Worm (Caenorhabditis elegans) whole organism, mixed stage, embryonic: ENCODE measurements around the gene try-14.

Experiments
- M03D4.4 ChIP-seq: sonication (generic microtip); optimal IDR thresholded peaks from 2 replicates; lab custom pipeline; 2017; ENCODE audit warnings: mild to moderate bottlenecking, missing genetic modification characterization, missing compliant biosample characterization
- bed-3 ChIP-seq: fragments of 200-800 bp; sonication (Bioruptor generic); optimal IDR thresholded peaks from 3 replicates; lab custom pipeline; 2018; ENCODE audit warnings: mild to moderate bottlenecking, missing genetic modification characterization, moderate library complexity, missing compliant biosample characterization
- blmp-1 ChIP-seq: fragments of 150-350 bp; optimal IDR thresholded peaks from 2 replicates; lab custom pipeline; 2014; ENCODE audit warnings: missing biosample characterization, missing genetic modification characterization
- ceh-39 ChIP-seq: fragments of 150-350 bp; optimal IDR thresholded peaks from 2 replicates; lab custom pipeline; 2014; ENCODE audit warnings: missing biosample characterization, missing genetic modification characterization
- ceh-43 ChIP-seq: fragments of 200-800 bp; sonication (Bioruptor generic); optimal IDR thresholded peaks from 2 replicates; lab custom pipeline; 2018; ENCODE audit warnings: mild to moderate bottlenecking, missing genetic modification characterization, moderate library complexity, missing compliant biosample characterization
- ceh-83 ChIP-seq: fragments of 200-800 bp; sonication (Bioruptor generic); optimal IDR thresholded peaks from 2 replicates; lab custom pipeline; 2018; ENCODE audit warnings: mild to moderate bottlenecking, missing genetic modification characterization, missing compliant biosample characterization
- ces-1 ChIP-seq: fragments of 150-350 bp; optimal IDR thresholded peaks from 2 replicates; lab custom pipeline; 2014; ENCODE audit warnings: missing biosample characterization, missing genetic modification reagents, missing genetic modification characterization
- cnd-1 ChIP-seq: fragments of 200-800 bp; sonication (Bioruptor generic); optimal IDR thresholded peaks from 2 replicates; lab custom pipeline; 2018; ENCODE audit warnings: mild to moderate bottlenecking, missing genetic modification characterization, missing compliant biosample characterization
- drap-1 ChIP-seq: fragments of 200-800 bp; sonication (Bioruptor generic); optimal IDR thresholded peaks from 3 replicates; lab custom pipeline; 2018; ENCODE audit warnings: mild to moderate bottlenecking, missing genetic modification characterization, missing compliant biosample characterization
- elt-1 ChIP-seq: sonication (generic microtip); optimal IDR thresholded peaks from 2 replicates; lab custom pipeline; 2017; ENCODE audit warnings: missing genetic modification characterization, mild to moderate bottlenecking, missing compliant biosample characterization, antibody characterized with exemption, moderate library complexity, borderline replicate concordance; ENCODE audit not compliant: insufficient read depth
- elt-3 ChIP-seq: fragments of 150-350 bp; optimal IDR thresholded peaks from 2 replicates; lab custom pipeline; 2014; ENCODE audit warnings: missing biosample characterization, missing genetic modification characterization
- flh-1 ChIP-seq: fragments of 200-800 bp; sonication (Bioruptor generic); optimal IDR thresholded peaks from 2 replicates; lab custom pipeline; 2018; ENCODE audit warnings: mild to moderate bottlenecking, missing genetic modification characterization, moderate library complexity, missing compliant biosample characterization
- ham-2 ChIP-seq: fragments of 200-800 bp; sonication (Bioruptor generic); optimal IDR thresholded peaks from 2 replicates; lab custom pipeline; 2018; ENCODE audit warnings: mild to moderate bottlenecking, missing genetic modification characterization, missing compliant biosample characterization
- hlh-1 ChIP-seq: fragments of 150-350 bp; optimal IDR thresholded peaks from 2 replicates; lab custom pipeline; 2014; ENCODE audit warnings: missing biosample characterization, missing genetic modification reagents, missing genetic modification characterization
- lin-13 ChIP-seq: fragments of 150-350 bp; optimal IDR thresholded peaks from 2 replicates; lab custom pipeline; 2014; ENCODE audit warnings: missing biosample characterization, missing genetic modification characterization
- lin-32 ChIP-seq: fragments of 200-800 bp; sonication (Bioruptor generic); optimal IDR thresholded peaks from 2 replicates; lab custom pipeline; 2018; ENCODE audit warnings: mild to moderate bottlenecking, missing genetic modification characterization, missing compliant biosample characterization
- lsy-2 ChIP-seq: fragments of 150-350 bp; optimal IDR thresholded peaks from 2 replicates; lab custom pipeline; 2014; ENCODE audit warnings: missing biosample characterization, missing genetic modification characterization
- mab-5 ChIP-seq: fragments of 150-350 bp; optimal IDR thresholded peaks from 2 replicates; lab custom pipeline; 2014; ENCODE audit warnings: missing biosample characterization, missing genetic modification characterization
- mep-1 ChIP-seq: fragments of 150-350 bp; optimal IDR thresholded peaks from 2 replicates; lab custom pipeline; 2017; ENCODE audit warnings: missing biosample characterization, missing genetic modification reagents, missing genetic modification characterization, inconsistent platforms
- mls-2 ChIP-seq: sonication (generic microtip); optimal IDR thresholded peaks from 2 replicates; lab custom pipeline; 2016; ENCODE audit warnings: mild to moderate bottlenecking, missing genetic modification characterization, moderate library complexity, missing compliant biosample characterization
- nhr-12 ChIP-seq: fragments of 150-350 bp; optimal IDR thresholded peaks from 2 replicates; lab custom pipeline; 2014; ENCODE audit warnings: missing biosample characterization, missing genetic modification characterization
- nhr-2 ChIP-seq: fragments of 150-350 bp; optimal IDR thresholded peaks from 2 replicates; lab custom pipeline; 2014; ENCODE audit warnings: missing biosample characterization, missing genetic modification characterization
- nhr-237 ChIP-seq: fragments of 150-350 bp; optimal IDR thresholded peaks from 2 replicates; lab custom pipeline; 2014; ENCODE audit warnings: missing biosample characterization, missing genetic modification characterization
- nhr-28 ChIP-seq: fragments of 150-350 bp; optimal IDR thresholded peaks from 2 replicates; lab custom pipeline; 2014; ENCODE audit warnings: missing biosample characterization, missing genetic modification characterization
- nhr-76 ChIP-seq: sonication (generic microtip); optimal IDR thresholded peaks from 2 replicates; lab custom pipeline; 2017; ENCODE audit warnings: missing biosample characterization, missing genetic modification characterization
- pha-4 ChIP-seq: fragments of 150-350 bp; optimal IDR thresholded peaks from 2 replicates; lab custom pipeline; 2018; ENCODE audit warnings: missing biosample characterization, missing genetic modification reagents, missing genetic modification characterization
- sem-2 ChIP-seq: fragments of 200-800 bp; sonication (Bioruptor generic); optimal IDR thresholded peaks from 2 replicates; lab custom pipeline; 2018; ENCODE audit warnings: mild to moderate bottlenecking, missing genetic modification characterization, missing compliant biosample characterization
- snpc-4 ChIP-seq: fragments of 150-350 bp; optimal IDR thresholded peaks from 2 replicates; lab custom pipeline; 2014; ENCODE audit warnings: missing biosample characterization, missing genetic modification characterization
- sptf-1 ChIP-seq: sonication (generic microtip); optimal IDR thresholded peaks from 2 replicates; lab custom pipeline; 2017; ENCODE audit warnings: mild to moderate bottlenecking, missing genetic modification characterization, moderate library complexity, missing compliant biosample characterization
- tbx-8 ChIP-seq: fragments of 200-800 bp; sonication (Bioruptor generic); optimal IDR thresholded peaks from 2 replicates; lab custom pipeline; 2018; ENCODE audit warnings: mild to moderate bottlenecking, missing genetic modification characterization, moderate library complexity, missing compliant biosample characterization
- unc-120 ChIP-seq: sonication (generic microtip); optimal IDR thresholded peaks from 2 replicates; lab custom pipeline; 2017; ENCODE audit warnings: missing genetic modification characterization, missing compliant biosample characterization; ENCODE audit not compliant: poor library complexity, severe bottlenecking
- unc-39 ChIP-seq: fragments of 150-350 bp; optimal IDR thresholded peaks from 2 replicates; lab custom pipeline; 2014; ENCODE audit warnings: missing biosample characterization, missing genetic modification characterization
- unc-62 ChIP-seq: fragments of 150-350 bp; optimal IDR thresholded peaks from 2 replicates; lab custom pipeline; 2014; ENCODE audit warnings: missing biosample characterization, missing genetic modification reagents, missing genetic modification characterization
- zip-8 ChIP-seq: fragments of 150-350 bp; optimal IDR thresholded peaks from 2 replicates; lab custom pipeline; 2014; ENCODE audit warnings: missing biosample characterization, missing genetic modification characterization
- ztf-11 ChIP-seq: fragments of 150-350 bp; optimal IDR thresholded peaks from 2 replicates; lab custom pipeline; 2014; ENCODE audit warnings: missing biosample characterization, missing genetic modification characterization

The try-14 gene

DNA sequence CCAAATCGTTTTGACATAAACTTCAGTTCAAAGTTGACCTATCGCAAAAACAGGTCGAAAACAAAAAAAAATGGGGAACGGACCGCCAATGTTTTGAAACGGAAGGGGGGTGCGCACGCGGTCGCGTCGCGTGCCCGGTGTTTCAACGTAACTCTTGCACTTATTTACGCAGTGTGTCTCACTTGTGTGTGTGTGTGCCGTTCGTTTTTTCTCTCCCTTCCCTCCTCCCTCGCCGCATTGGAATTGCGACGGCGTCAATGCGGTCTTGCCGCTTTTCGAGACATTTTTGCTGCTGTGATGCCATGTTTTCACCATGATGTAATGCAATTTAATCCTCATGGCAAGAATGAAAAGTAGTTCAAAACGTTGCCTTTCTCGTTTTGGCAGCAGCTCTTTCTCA, 16.9 kb downstream of the try-14 start:
- TF ChIP-seq nhr-237 (tag; lab: Kevin White, UChicago) (no peak), pha-4 (peak; percentile 65), blmp-1 (tag; lab: Kevin White, UChicago) (no peak), ham-2 (GFP tag; lab: Kevin White, UChicago) (no peak), sptf-1 (tag; lab: Kevin White, UChicago) (peak; percentile 59), nhr-76 (no peak), lin-13 (tag; lab: Kevin White, UChicago) (peak; percentile 49), tbx-8 (GFP tag; lab: Kevin White, UChicago) (no peak), elt-1 (tag; lab: Kevin White, UChicago) (no peak), nhr-2 (no peak), lin-32 (no peak), ceh-39 (tag; lab: Kevin White, UChicago) (no peak), drap-1 (GFP tag; lab: Kevin White, UChicago) (peak; percentile 37), elt-3 (tag; lab: Kevin White, UChicago) (no peak), snpc-4 (no peak), lsy-2 (tag; lab: Kevin White, UChicago) (no peak), sem-2 (GFP tag; lab: Kevin White, UChicago) (no peak), unc-120 (tag; lab: Kevin White, UChicago) (peak; percentile 36), mab-5 (tag; lab: Kevin White, UChicago) (no peak), mls-2 (tag; lab: Kevin White, UChicago) (peak; percentile 47), ceh-43 (GFP tag; lab: Kevin White, UChicago) (no peak), ceh-83 (GFP tag; lab: Kevin White, UChicago) (peak; percentile 45), zip-8 (tag; lab: Kevin White, UChicago) (no peak), ces-1 (peak; percentile 47), cnd-1 (tag; lab: Kevin White, UChicago) (peak; percentile 32), flh-1 (GFP tag; lab: Kevin White, UChicago) (no peak), nhr-28 (tag; lab: Kevin White, UChicago) (no peak), hlh-1 (tag; lab: Kevin White, UChicago) (peak; percentile 29), bed-3 (GFP tag; lab: Kevin White, UChicago) (no peak), M03D4.4 (peak; percentile 35), nhr-12 (tag; lab: Kevin White, UChicago) (no peak), mep-1 (tag; lab: Kevin White, UChicago) (peak; percentile 56), unc-62 (GFP tag; lab: Kevin White, UChicago) (no peak), unc-39 (tag; lab: Kevin White, UChicago) (no peak), ztf-11 (no peak)

ce11 chrX:7474968-7475433, 20.4 kb downstream of the try-14 start, which contains the start of gene coh-1:
Gene coh-1 (minus strand): TSS chrX:7475018.
- TF ChIP-seq nhr-12 (tag; lab: Kevin White, UChicago) (no peak), blmp-1 (tag; lab: Kevin White, UChicago) (no peak), bed-3 (GFP tag; lab: Kevin White, UChicago) (no peak), mls-2 (tag; lab: Kevin White, UChicago) (no peak), unc-39 (tag; lab: Kevin White, UChicago) (no peak), M03D4.4 (no peak), ham-2 (GFP tag; lab: Kevin White, UChicago) (no peak), nhr-2 (no peak), drap-1 (GFP tag; lab: Kevin White, UChicago) (no peak), cnd-1 (tag; lab: Kevin White, UChicago) (no peak), lsy-2 (tag; lab: Kevin White, UChicago) (peak; percentile 35), lin-13 (tag; lab: Kevin White, UChicago) (peak; percentile 53), nhr-76 (no peak), pha-4 (peak; percentile 62), elt-3 (tag; lab: Kevin White, UChicago) (no peak), ces-1 (peak; percentile 86), zip-8 (tag; lab: Kevin White, UChicago) (no peak), sem-2 (GFP tag; lab: Kevin White, UChicago) (no peak), nhr-237 (tag; lab: Kevin White, UChicago) (peak; percentile 35), ztf-11 (no peak), mep-1 (tag; lab: Kevin White, UChicago) (peak; percentile 66), elt-1 (tag; lab: Kevin White, UChicago) (no peak), tbx-8 (GFP tag; lab: Kevin White, UChicago) (no peak), nhr-28 (tag; lab: Kevin White, UChicago) (no peak), sptf-1 (tag; lab: Kevin White, UChicago) (no peak), lin-32 (no peak), flh-1 (GFP tag; lab: Kevin White, UChicago) (no peak), unc-62 (GFP tag; lab: Kevin White, UChicago) (peak; percentile 3), hlh-1 (tag; lab: Kevin White, UChicago) (no peak), ceh-83 (GFP tag; lab: Kevin White, UChicago) (no peak), unc-120 (tag; lab: Kevin White, UChicago) (peak; percentile 74), ceh-39 (tag; lab: Kevin White, UChicago) (peak; percentile 61), snpc-4 (no peak), mab-5 (tag; lab: Kevin White, UChicago) (no peak), ceh-43 (GFP tag; lab: Kevin White, UChicago) (no peak)
